Worm (Caenorhabditis elegans): ENCODE data around the gene catp-2.

- no peak for TF ChIP-seq nhr-12 (tag; optimal IDR thresholded peaks at IDR 0.05)
- no peak for TF ChIP-seq egl-27 (tag; optimal IDR thresholded peaks at IDR 0.05)
- TF ChIP-seq pqm-1 (tag; optimal IDR thresholded peaks at IDR 0.05), result no peak
- no peak for TF ChIP-seq unc-130 (tag; optimal IDR thresholded peaks at IDR 0.05)
- TF ChIP-seq skn-1 (tag; optimal IDR thresholded peaks at IDR 0.05), result peak; percentile 10
- TF ChIP-seq hlh-4 (tag; optimal IDR thresholded peaks at IDR 0.05), result no peak
These were observed 28.5 kb downstream of the catp-2 start, which contains the start of gene tam-1 for ce11 chrV:4962968-4963367.

Measured in whole organism, L1 larva.